Fruit fly (Drosophila melanogaster): ENCODE measurements around the gene Serinc.

The Serinc gene

DNA sequence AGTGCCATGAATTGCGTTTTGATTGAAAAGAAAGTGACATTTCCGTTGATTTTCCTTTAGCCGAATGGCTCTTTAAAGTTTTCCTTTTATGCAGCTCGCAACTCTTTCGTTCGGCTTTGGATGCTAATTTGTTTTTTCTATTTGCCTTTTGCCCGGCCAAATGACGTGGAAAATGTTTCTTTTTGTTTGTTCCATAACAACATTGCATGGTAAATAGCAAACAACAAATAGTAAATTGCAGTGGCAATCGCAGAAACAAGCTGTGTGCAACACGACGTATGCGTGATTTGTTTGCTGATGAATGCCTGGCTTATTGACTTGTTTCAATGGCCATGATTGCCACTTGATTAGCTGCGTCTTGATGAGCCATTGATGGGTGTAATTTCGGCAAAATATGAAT, 16.9 kb downstream of the Serinc start (continued):
- TF ChIP-seq CG11695 (GFP tag; IDR thresholded peaks at IDR 0.05), result peak; percentile 28; the same call in 1 of the 3 replicates
- 0 out of 2 replicates have a peak, but pooled peaks have one; percentile 16 for TF ChIP-seq ara (GFP tag; IDR thresholded peaks at IDR 0.05)
- no peak for TF ChIP-seq Ets97D (GFP tag; optimal IDR thresholded peaks at IDR 0.05)
- no peak for TF ChIP-seq en (GFP tag; optimal IDR thresholded peaks at IDR 0.05)
- no peak for TF ChIP-seq CG34224 (GFP tag; IDR thresholded peaks at IDR 0.05; ENCODE audit: partially characterized antibody)
- peak; percentile 65 for TF ChIP-seq nau (GFP tag; optimal IDR thresholded peaks at IDR 0.05)
- TF ChIP-seq Vsx1 (GFP tag; optimal IDR thresholded peaks at IDR 0.05), result peak; percentile 15
- TF ChIP-seq CG3407 (GFP tag; optimal IDR thresholded peaks at IDR 0.05), result peak; percentile 52
- peak; percentile 56 for TF ChIP-seq CG5180 (GFP tag; optimal IDR thresholded peaks at IDR 0.05)
- no peak for TF ChIP-seq exex (tag; optimal IDR thresholded peaks at IDR 0.05)
- no peak for TF ChIP-seq ato (GFP tag; IDR thresholded peaks at IDR 0.05; ENCODE audit: partially characterized antibody)
- TF ChIP-seq wek (GFP tag; optimal IDR thresholded peaks at IDR 0.05), result peak; percentile 45
- TF ChIP-seq hkb (optimal IDR thresholded peaks at IDR 0.05), result no peak
- TF ChIP-seq hkb (GFP tag; IDR thresholded peaks at IDR 0.05), result 0 out of 2 replicates have a peak, but pooled peaks have one; percentile 10
- no peak for TF ChIP-seq fd3F (GFP tag; optimal IDR thresholded peaks at IDR 0.05)
- TF ChIP-seq dpn (GFP tag; optimal IDR thresholded peaks at IDR 0.05), result no peak
- peak; percentile 62 for TF ChIP-seq fd64A (GFP tag; optimal IDR thresholded peaks at IDR 0.05)
- no peak for TF ChIP-seq Elba2 (GFP tag; optimal IDR thresholded peaks at IDR 0.05)
- peak; percentile 33 for TF ChIP-seq CG31365 (tag; optimal IDR thresholded peaks at IDR 0.05)
- TF ChIP-seq CG2889 (GFP tag; IDR thresholded peaks at IDR 0.05), result no peak
- peak; percentile 4 for TF ChIP-seq CG10209 (GFP tag; optimal IDR thresholded peaks at IDR 0.05)
- TF ChIP-seq Sry-δ (GFP tag; optimal IDR thresholded peaks at IDR 0.05), result no peak
- no peak for TF ChIP-seq Stat92E (GFP tag; optimal IDR thresholded peaks at IDR 0.05)
- TF ChIP-seq CG1603 (tag; optimal IDR thresholded peaks at IDR 0.05), result peak; percentile 60
- TF ChIP-seq so (GFP tag; IDR thresholded peaks at IDR 0.05), result no peak
- no peak for TF ChIP-seq gcm2 (GFP tag; optimal IDR thresholded peaks at IDR 0.05)
- TF ChIP-seq sc (optimal IDR thresholded peaks at IDR 0.05), result no peak
- peak; percentile 13 for TF ChIP-seq sc (GFP tag; optimal IDR thresholded peaks at IDR 0.05)
- TF ChIP-seq NK7.1 (GFP tag; optimal IDR thresholded peaks at IDR 0.05), result no peak
- no peak for TF ChIP-seq kni (GFP tag; optimal IDR thresholded peaks at IDR 0.05)
- 0 out of 2 replicates have a peak, but pooled peaks have one; percentile 8 for TF ChIP-seq CG17328 (GFP tag; IDR thresholded peaks at IDR 0.05)
- peak; percentile 19 for TF ChIP-seq MTF-1 (GFP tag; optimal IDR thresholded peaks at IDR 0.05; ENCODE audit: borderline replicate concordance)
- TF ChIP-seq ci (GFP tag; IDR thresholded peaks at IDR 0.05), result peak; percentile 81
- peak; percentile 16 for TF ChIP-seq CG6813 (GFP tag; optimal IDR thresholded peaks at IDR 0.05)
- TF ChIP-seq Adf1 (GFP tag; IDR thresholded peaks at IDR 0.05), result no peak
- peak; percentile 81 for TF ChIP-seq CG17359 (tag; optimal IDR thresholded peaks at IDR 0.05)
- TF ChIP-seq gsb-n (tag; optimal IDR thresholded peaks at IDR 0.05), result peak; percentile 24
- peak; percentile 53; the same call in 1 of the 2 replicates for TF ChIP-seq CG1024 (GFP tag; IDR thresholded peaks at IDR 0.05)
- peak; percentile 67 for TF ChIP-seq CG2875 (GFP tag; optimal IDR thresholded peaks at IDR 0.05)
- no peak for TF ChIP-seq oc (tag; optimal IDR thresholded peaks at IDR 0.05)
- peak; percentile 75 for TF ChIP-seq Sox102F (GFP tag; optimal IDR thresholded peaks at IDR 0.05)
- no peak for TF ChIP-seq kay (GFP tag; optimal IDR thresholded peaks at IDR 0.05)
- no peak for TF ChIP-seq slou (GFP tag; optimal IDR thresholded peaks at IDR 0.05)
- TF ChIP-seq caup (GFP tag; optimal IDR thresholded peaks at IDR 0.05; ENCODE audit: severe bottlenecking), result no peak
- TF ChIP-seq MESR4 (GFP tag; optimal IDR thresholded peaks at IDR 0.05), result no peak
- TF ChIP-seq Ets65A (GFP tag), result peak; percentile 12
- TF ChIP-seq CG12155 (GFP tag; optimal IDR thresholded peaks at IDR 0.05), result no peak
- peak; percentile 29 for TF ChIP-seq CG1529 (GFP tag; optimal IDR thresholded peaks at IDR 0.05)
- TF ChIP-seq sens (GFP tag), result peak; percentile 58
- no peak for TF ChIP-seq emc (GFP tag; optimal IDR thresholded peaks at IDR 0.05)
- no peak for TF ChIP-seq danr (GFP tag; IDR thresholded peaks at IDR 0.05)

Measured in whole organism, embryonic.